Worm (Caenorhabditis elegans): ENCODE data around the gene fbxa-80.
A peak's percentile ranks its signal among the peaks of the same experiment; 100 is the strongest.

The fbxa-80 gene

ce11 chrIII:1321561-1321960 lies 6.6 kb upstream of the fbxa-80 start, which contains the start of gene fbxa-15:
TSS of gene fbxa-15 (minus strand) at chrIII:1321661.
- TF ChIP-seq xnd-1 (tag; optimal IDR thresholded peaks at IDR 0.05) (no peak), F57A8.1 (GFP tag; optimal IDR thresholded peaks at IDR 0.05) (no peak), hmg-20 (GFP tag; IDR thresholded peaks at IDR 0.05) (no peak), nhr-90 (tag; optimal IDR thresholded peaks at IDR 0.05) (no peak), ceh-100 (GFP tag; IDR thresholded peaks at IDR 0.05) (no peak), lsl-1 (GFP tag; optimal IDR thresholded peaks at IDR 0.05) (no peak), dpl-1 (GFP tag; optimal IDR thresholded peaks at IDR 0.05) (no peak), lir-1 (GFP tag; conservative IDR thresholded peaks at IDR 0.05) (no peak), lin-26 (GFP tag; IDR thresholded peaks at IDR 0.05) (no peak), Y79H2A.3 (GFP tag; conservative IDR thresholded peaks at IDR 0.05) (no peak)

- TF ChIP-seq repo-1 (tag; optimal IDR thresholded peaks at IDR 0.05): no peak
- no peak for TF ChIP-seq let-526 (GFP tag; IDR thresholded peaks at IDR 0.05)
- TF ChIP-seq egl-18 (GFP tag; IDR thresholded peaks at IDR 0.05): no peak
- TF ChIP-seq gei-17 (GFP tag; optimal IDR thresholded peaks at IDR 0.05): no peak
- TF ChIP-seq nfyb-1 (GFP tag; IDR thresholded peaks at IDR 0.05): no peak
- TF ChIP-seq Y56A3A.18 (GFP tag; IDR thresholded peaks at IDR 0.05): no peak
- no peak for TF ChIP-seq unc-62 (GFP tag; optimal IDR thresholded peaks at IDR 0.05)
- TF ChIP-seq C17E4.6 (GFP tag; IDR thresholded peaks at IDR 0.05): no peak
- no peak for TF ChIP-seq madf-3 (GFP tag; IDR thresholded peaks at IDR 0.05)
- TF ChIP-seq somi-1 (GFP tag; optimal IDR thresholded peaks at IDR 0.05): no peak
- TF ChIP-seq ZK185.1 (tag; optimal IDR thresholded peaks at IDR 0.05; ENCODE audit: poor library complexity, severe bottlenecking): no peak
- no peak for TF ChIP-seq athp-1 (tag; optimal IDR thresholded peaks at IDR 0.05)
- TF ChIP-seq hlh-12 (tag; optimal IDR thresholded peaks at IDR 0.05): no peak
- no peak for TF ChIP-seq xnd-1 (tag; optimal IDR thresholded peaks at IDR 0.05)
- no peak for TF ChIP-seq mes-4 (tag; optimal IDR thresholded peaks at IDR 0.05)
- TF ChIP-seq ztf-25 (GFP tag; IDR thresholded peaks at IDR 0.05): no peak
Measured at ce11 chrIII:1314283-1314682, 727 bp downstream of the fbxa-80 start.

ce11 chrIII:1311367-1311766 lies 3.6 kb downstream of the fbxa-80 start:
- peak; percentile 61 for TF ChIP-seq snpc-1.1 (tag; optimal IDR thresholded peaks at IDR 0.05; ENCODE audit: insufficient read depth)
- TF ChIP-seq rpc-1 (optimal IDR thresholded peaks at IDR 0.05): no peak
- TF ChIP-seq rpc-1 (tag; optimal IDR thresholded peaks at IDR 0.05): no peak
- TF ChIP-seq die-1 (tag; optimal IDR thresholded peaks at IDR 0.05): no peak
- TF ChIP-seq him-1 (tag; optimal IDR thresholded peaks at IDR 0.05): no peak
- no peak for TF ChIP-seq ccch-3 (GFP tag; optimal IDR thresholded peaks at IDR 0.05)
- TF ChIP-seq lin-35 (GFP tag; optimal IDR thresholded peaks at IDR 0.05): no peak
- peak; percentile 46 for TF ChIP-seq snpc-4 (GFP tag; optimal IDR thresholded peaks at IDR 0.05)
- peak in 2 of 4 experiments; percentile 68 to 85 for TF ChIP-seq snpc-4 (tag; optimal IDR thresholded peaks at IDR 0.05)
- no peak for TF ChIP-seq hmg-20 (GFP tag; IDR thresholded peaks at IDR 0.05)
- no peak for TF ChIP-seq F55B11.4 (tag; optimal IDR thresholded peaks at IDR 0.05; ENCODE audit: borderline replicate concordance, insufficient read depth)
- TF ChIP-seq nhr-80 (tag; optimal IDR thresholded peaks at IDR 0.05): no peak
- no peak for TF ChIP-seq aptf-3 (GFP tag; IDR thresholded peaks at IDR 0.05)
- TF ChIP-seq Y79H2A.3 (GFP tag; conservative IDR thresholded peaks at IDR 0.05): no peak
- TF ChIP-seq bed-2 (GFP tag; IDR thresholded peaks at IDR 0.05): no peak
- no peak for TF ChIP-seq aptf-2 (GFP tag; conservative IDR thresholded peaks at IDR 0.05)
- TF ChIP-seq nfyb-1 (GFP tag; IDR thresholded peaks at IDR 0.05): no peak
- no peak for TF ChIP-seq T07F8.4 (tag; optimal IDR thresholded peaks at IDR 0.05)
